Fruit fly (Drosophila melanogaster) Kc167 (cell line): Measurements from ENCODE around the gene CG14265.

ENCODE experiments used
- Myc ChIP-seq: fragments of >200 bp; optimal IDR thresholded peaks from 2 replicates; lab custom pipeline; 2017; ENCODE audit warnings: missing external identifiers
- Sin3A ChIP-seq: fragments of >200 bp; optimal IDR thresholded peaks from 2 replicates; lab custom pipeline; 2018; ENCODE audit warnings: missing external identifiers
- h ChIP-seq: fragments of >200 bp; optimal IDR thresholded peaks from 3 replicates; lab custom pipeline; 2018; ENCODE audit warnings: missing external identifiers
- insv ChIP-seq: fragments of >200 bp; optimal IDR thresholded peaks from 3 replicates; lab custom pipeline; 2018; ENCODE audit warnings: missing external identifiers
- psq ChIP-seq: fragments of >200 bp; optimal IDR thresholded peaks from 2 replicates; lab custom pipeline; 2017; ENCODE audit warnings: missing external identifiers
- ttk ChIP-seq: sonication (Bioruptor generic); optimal IDR thresholded peaks from 2 replicates; lab custom pipeline; 2017; ENCODE audit warnings: missing external identifiers

- TF ChIP-seq psq (lab: Kevin White, UChicago) (no peak), insv (no peak), Sin3A (lab: Kevin White, UChicago) (no peak), ttk (lab: Kevin White, UChicago) (no peak), h (lab: Kevin White, UChicago) (no peak), Myc (lab: Kevin White, UChicago) (no peak)
These were observed 45.5 kb upstream of the CG14265 start for dm6 chrX:3281958-3282357.
